Fruit fly (Drosophila melanogaster) whole organism, embryonic: ENCODE data around the gene Gr93a.
A peak's percentile ranks its signal among the peaks of the same experiment; 100 is the strongest.

Experiments
- Blimp-1 ChIP-seq: fragments of 200-800 bp; sonication (Bioruptor generic); optimal IDR thresholded peaks from 3 replicates; lab custom pipeline; 2018; ENCODE audit warnings: missing biosample characterization, missing genetic modification characterization, mild to moderate bottlenecking, moderate library complexity, missing genetic modification reagents
- CG10959 ChIP-seq: fragments of 200-800 bp; sonication (Bioruptor generic); IDR thresholded peaks from 2 replicates; pipeline ENCODE4 v1.3.6; 2022; ENCODE audit warnings: missing biosample characterization, missing genetic modification characterization
- CG12104 ChIP-seq: fragments of 200-800 bp; sonication (Bioruptor generic); optimal IDR thresholded peaks from 3 replicates; lab custom pipeline; 2016; ENCODE audit warnings: missing biosample characterization, missing genetic modification characterization
- CG14965 ChIP-seq: fragments of 200-800 bp; sonication (Bioruptor generic); optimal IDR thresholded peaks from 2 replicates; lab custom pipeline; 2016; ENCODE audit warnings: missing biosample characterization, missing genetic modification characterization, borderline replicate concordance
- CG18599 ChIP-seq: fragments of 200-800 bp; sonication (Bioruptor generic); optimal IDR thresholded peaks from 3 replicates; lab custom pipeline; 2017; ENCODE audit warnings: missing biosample characterization, missing genetic modification characterization, mild to moderate bottlenecking, moderate library complexity, missing genetic modification reagents
- CG2116 ChIP-seq: fragments of 200-800 bp; sonication (Bioruptor generic); optimal IDR thresholded peaks from 3 replicates; lab custom pipeline; 2018; ENCODE audit warnings: missing biosample characterization, mild to moderate bottlenecking, missing genetic modification characterization
- CG31224 ChIP-seq: fragments of 200-800 bp; sonication (Bioruptor generic); IDR thresholded peaks from 2 replicates; pipeline ENCODE4 v1.3.6; 2022; ENCODE audit warnings: missing biosample characterization, missing genetic modification characterization
- CG34224 ChIP-seq: fragments of 200-800 bp; sonication (Bioruptor generic); IDR thresholded peaks from 3 replicates; pipeline ENCODE4 v1.3.6; 2022; ENCODE audit warnings: missing biosample characterization, missing genetic modification characterization; ENCODE audit not compliant: partially characterized antibody
- CG3847 ChIP-seq: fragments of 200-800 bp; sonication (Bioruptor generic); IDR thresholded peaks from 2 replicates; pipeline ENCODE4 v1.3.6; 2022; ENCODE audit warnings: missing biosample characterization, missing genetic modification characterization
- CG4404 ChIP-seq: fragments of 200-800 bp; sonication (Bioruptor generic); IDR thresholded peaks from 2 replicates; pipeline ENCODE4 v1.3.6; 2022; ENCODE audit warnings: missing biosample characterization, missing genetic modification characterization
- CG8290 ChIP-seq, 3 experiments: fragments of 200-800 bp; sonication (Bioruptor generic); optimal IDR thresholded peaks; 2 replicates each; lab custom pipeline; 2016 to 2019; ENCODE audit warnings: missing biosample characterization in 3 of 3, missing genetic modification characterization in 3 of 3, mild to moderate bottlenecking in 2 of 3, moderate library complexity in 1 of 3
- Fer1 ChIP-seq: fragments of 200-800 bp; sonication (Bioruptor generic); optimal IDR thresholded peaks from 2 replicates; lab custom pipeline; 2017; ENCODE audit warnings: missing biosample characterization, mild to moderate bottlenecking, missing genetic modification characterization
- GATAe ChIP-seq: fragments of 200-800 bp; sonication (Bioruptor generic); conservative IDR thresholded peaks from 2 replicates; pipeline ENCODE4 v1.3.6; 2022; ENCODE audit warnings: missing biosample characterization, missing genetic modification characterization
- HLH3B ChIP-seq: fragments of 200-800 bp; sonication (Bioruptor generic); IDR thresholded peaks from 2 replicates; pipeline ENCODE4 v1.3.6; 2022; ENCODE audit warnings: missing biosample characterization, missing genetic modification characterization
- Hmx ChIP-seq: fragments of 200-800 bp; sonication (Bioruptor generic); optimal IDR thresholded peaks from 2 replicates; lab custom pipeline; 2016; ENCODE audit warnings: missing biosample characterization, missing genetic modification characterization
- Lhr ChIP-seq: fragments of 200-800 bp; sonication (Bioruptor generic); optimal IDR thresholded peaks from 3 replicates; lab custom pipeline; 2017; ENCODE audit warnings: mild to moderate bottlenecking, missing biosample characterization, missing genetic modification reagents, missing genetic modification characterization
- MESR4 ChIP-seq: fragments of 200-800 bp; sonication (Bioruptor generic); optimal IDR thresholded peaks from 2 replicates; lab custom pipeline; 2018; ENCODE audit warnings: missing biosample characterization, mild to moderate bottlenecking, missing genetic modification characterization, moderate library complexity
- Mad ChIP-seq: fragments of 200-800 bp; sonication (Bioruptor generic); optimal IDR thresholded peaks from 2 replicates; lab custom pipeline; 2016; ENCODE audit warnings: missing biosample characterization, missing genetic modification characterization
- Nf-YB ChIP-seq: fragments of 200-800 bp; sonication (Bioruptor generic); optimal IDR thresholded peaks from 3 replicates; lab custom pipeline; 2019; ENCODE audit warnings: missing biosample characterization, mild to moderate bottlenecking, missing genetic modification characterization, moderate library complexity
- Sox100B ChIP-seq: fragments of 200-800 bp; sonication (Bioruptor generic); optimal IDR thresholded peaks from 3 replicates; lab custom pipeline; 2018; ENCODE audit warnings: missing biosample characterization, mild to moderate bottlenecking, missing genetic modification characterization
- Spps ChIP-seq: fragments of 200-800 bp; sonication (Bioruptor generic); optimal IDR thresholded peaks from 2 replicates; lab custom pipeline; 2018; ENCODE audit warnings: missing biosample characterization, mild to moderate bottlenecking, missing genetic modification characterization
- Sry-β ChIP-seq: fragments of 200-800 bp; sonication (Bioruptor generic); optimal IDR thresholded peaks from 2 replicates; lab custom pipeline; 2018; ENCODE audit warnings: missing biosample characterization, mild to moderate bottlenecking, missing genetic modification characterization, moderate library complexity
- Stat92E ChIP-seq, 3 experiments: fragments of >200 bp in 2 of 3; fragments of 200-800 bp in 1 of 3; sonication (Bioruptor generic) in 1 of 3; optimal IDR thresholded peaks; 2 replicates each; lab custom pipeline; 2017 to 2019; ENCODE audit warnings: missing biosample characterization in 3 of 3, missing genetic modification characterization in 3 of 3, mild to moderate bottlenecking in 1 of 3, moderate library complexity in 1 of 3
- cad ChIP-seq: fragments of >200 bp; optimal IDR thresholded peaks from 2 replicates; lab custom pipeline; 2017; ENCODE audit warnings: missing biosample characterization, missing genetic modification characterization
- cato ChIP-seq: fragments of 200-800 bp; sonication (Bioruptor generic); optimal IDR thresholded peaks from 2 replicates; lab custom pipeline; 2016; ENCODE audit warnings: missing biosample characterization, missing genetic modification characterization, borderline replicate concordance
- crp ChIP-seq, 2 experiments: fragments of 200-800 bp; sonication (Bioruptor generic); optimal IDR thresholded peaks; 2 replicates in 1 of 2; 3 replicates in 1 of 2; lab custom pipeline; 2017; ENCODE audit warnings: missing biosample characterization in 2 of 2, missing genetic modification characterization in 2 of 2, mild to moderate bottlenecking in 1 of 2, moderate library complexity in 1 of 2
- dm ChIP-seq: fragments of 200-800 bp; sonication (Bioruptor generic); optimal IDR thresholded peaks from 3 replicates; lab custom pipeline; 2016; ENCODE audit warnings: missing biosample characterization, missing genetic modification characterization
- dmrt11E ChIP-seq: fragments of 200-800 bp; sonication (Bioruptor generic); optimal IDR thresholded peaks from 3 replicates; lab custom pipeline; 2018; ENCODE audit warnings: missing biosample characterization, mild to moderate bottlenecking, missing genetic modification characterization, moderate library complexity
- emc ChIP-seq: fragments of 200-800 bp; sonication (Bioruptor generic); optimal IDR thresholded peaks from 2 replicates; lab custom pipeline; 2016; ENCODE audit warnings: missing biosample characterization, missing genetic modification characterization
- en ChIP-seq: fragments of 200-800 bp; sonication (Bioruptor generic); optimal IDR thresholded peaks from 2 replicates; lab custom pipeline; 2016; ENCODE audit warnings: missing biosample characterization, missing genetic modification characterization
- eve ChIP-seq, 2 experiments: fragments of >200 bp; optimal IDR thresholded peaks; 2 replicates each; lab custom pipeline; 2017; ENCODE audit warnings: missing biosample characterization in 2 of 2, missing genetic modification characterization in 2 of 2
- ewg ChIP-seq: fragments of 200-800 bp; sonication (Bioruptor generic); optimal IDR thresholded peaks from 3 replicates; lab custom pipeline; 2017; ENCODE audit warnings: mild to moderate bottlenecking, missing biosample characterization, missing genetic modification reagents, missing genetic modification characterization
- fd102C ChIP-seq: fragments of 200-800 bp; sonication (Bioruptor generic); optimal IDR thresholded peaks from 2 replicates; lab custom pipeline; 2018; ENCODE audit warnings: missing biosample characterization, mild to moderate bottlenecking, missing genetic modification characterization, moderate library complexity
- fd96Cb ChIP-seq: fragments of 200-800 bp; sonication (Bioruptor generic); optimal IDR thresholded peaks from 2 replicates; lab custom pipeline; 2018; ENCODE audit warnings: missing biosample characterization, mild to moderate bottlenecking, missing genetic modification characterization, moderate library complexity
- gcm ChIP-seq: fragments of 200-800 bp; sonication (Bioruptor generic); optimal IDR thresholded peaks from 2 replicates; lab custom pipeline; 2019; ENCODE audit warnings: missing biosample characterization, mild to moderate bottlenecking, missing genetic modification characterization, moderate library complexity
- gem ChIP-seq: fragments of 200-800 bp; sonication (Bioruptor generic); optimal IDR thresholded peaks from 2 replicates; lab custom pipeline; 2019; ENCODE audit warnings: missing biosample characterization, mild to moderate bottlenecking, missing genetic modification characterization, moderate library complexity
- grn ChIP-seq: fragments of 200-800 bp; sonication (Bioruptor generic); optimal IDR thresholded peaks from 3 replicates; lab custom pipeline; 2017; ENCODE audit warnings: missing biosample characterization, missing genetic modification characterization
- gro ChIP-seq: fragments of 200-800 bp; sonication (Bioruptor generic); optimal IDR thresholded peaks from 2 replicates; lab custom pipeline; 2016; ENCODE audit warnings: missing biosample characterization, missing genetic modification characterization
- odd ChIP-seq: fragments of 200-800 bp; sonication (Bioruptor generic); optimal IDR thresholded peaks from 2 replicates; lab custom pipeline; 2017; ENCODE audit warnings: missing biosample characterization, mild to moderate bottlenecking, missing genetic modification characterization
- phol ChIP-seq: fragments of 200-800 bp; sonication (Bioruptor generic); optimal IDR thresholded peaks from 3 replicates; lab custom pipeline; 2018; ENCODE audit warnings: missing biosample characterization, mild to moderate bottlenecking, missing genetic modification characterization, moderate library complexity
- pita ChIP-seq: fragments of 200-800 bp; sonication (Bioruptor generic); optimal IDR thresholded peaks from 2 replicates; lab custom pipeline; 2017; ENCODE audit warnings: missing biosample characterization, mild to moderate bottlenecking, missing genetic modification characterization
- pzg ChIP-seq: fragments of 200-800 bp; sonication (Bioruptor generic); optimal IDR thresholded peaks from 3 replicates; lab custom pipeline; 2018; ENCODE audit warnings: missing biosample characterization, mild to moderate bottlenecking, missing genetic modification characterization, moderate library complexity
- shn ChIP-seq: fragments of 200-800 bp; sonication (Bioruptor generic); optimal IDR thresholded peaks from 3 replicates; lab custom pipeline; 2016; ENCODE audit warnings: missing biosample characterization, missing genetic modification characterization
- tap ChIP-seq: fragments of 200-800 bp; optimal IDR thresholded peaks from 3 replicates; lab custom pipeline; 2019; ENCODE audit warnings: missing biosample characterization, mild to moderate bottlenecking, missing genetic modification characterization, moderate library complexity
- tio ChIP-seq: fragments of 200-800 bp; sonication (Bioruptor generic); optimal IDR thresholded peaks from 2 replicates; lab custom pipeline; 2017; ENCODE audit warnings: missing biosample characterization, missing genetic modification characterization, inconsistent platforms
- vfl ChIP-seq: fragments of 200-800 bp; sonication (Bioruptor generic); optimal IDR thresholded peaks from 2 replicates; lab custom pipeline; 2016; ENCODE audit warnings: missing biosample characterization, missing genetic modification characterization
- vnd ChIP-seq: fragments of 200-800 bp; sonication (Bioruptor generic); IDR thresholded peaks from 3 replicates; pipeline ENCODE4 v1.3.6; 2022; ENCODE audit warnings: missing biosample characterization, missing genetic modification characterization; ENCODE audit not compliant: partially characterized antibody

The Gr93a gene

DNA sequence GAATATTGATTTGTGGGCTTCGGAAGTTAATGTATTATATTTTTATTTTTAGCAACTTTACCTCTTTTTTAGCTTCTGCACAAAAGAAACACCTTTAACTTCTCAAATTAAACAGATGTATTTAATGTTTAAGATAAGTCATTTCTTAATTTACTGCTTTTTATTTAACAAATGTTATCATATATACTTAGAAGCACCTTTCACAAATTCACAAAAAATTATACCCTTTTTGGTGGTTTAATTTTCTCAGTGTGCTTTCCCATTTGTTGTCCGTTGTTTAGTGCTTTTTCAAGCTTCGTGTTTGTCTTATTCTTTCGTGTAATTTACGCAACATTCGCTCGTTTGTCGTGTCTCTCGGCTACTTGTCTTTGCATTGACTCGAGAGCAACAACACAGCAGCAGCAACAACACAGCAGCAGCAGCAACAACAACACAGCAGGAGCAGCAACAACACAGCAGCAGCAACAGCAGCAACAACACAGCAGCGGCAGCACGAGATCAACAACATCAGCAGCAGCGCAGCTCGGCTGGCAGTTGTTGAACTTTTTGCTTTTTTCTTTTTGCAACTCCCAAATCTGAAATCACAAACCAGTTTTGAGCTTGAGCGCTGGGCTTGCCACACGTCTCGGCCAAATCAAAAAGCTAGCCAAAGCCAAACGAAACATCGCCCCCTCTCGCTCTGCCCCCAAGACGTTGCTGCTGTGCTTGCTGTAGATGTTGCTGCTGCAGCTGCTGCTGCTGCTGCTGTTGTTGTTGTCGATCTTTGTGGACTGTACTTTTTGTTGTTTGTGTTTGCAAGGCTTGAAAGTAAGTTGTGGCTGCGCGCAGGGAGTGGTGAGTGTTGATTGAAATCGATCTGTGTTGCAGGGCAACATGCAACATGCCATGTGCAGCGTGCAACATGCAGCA is 5.0 kb downstream of the Gr93a start (continued):
- no peak for TF ChIP-seq Spps
- no peak for TF ChIP-seq pzg (GFP tag; lab: Kevin White, UChicago)
- TF ChIP-seq tio (GFP tag; lab: Kevin White, UChicago): no peak
- no peak for TF ChIP-seq CG34224 (GFP tag; lab: Robert Waterston, UW)
- TF ChIP-seq dmrt11E (tag; lab: Kevin White, UChicago): no peak
- no peak for TF ChIP-seq cato
- no peak for TF ChIP-seq MESR4
- TF ChIP-seq shn: no peak
- TF ChIP-seq HLH3B (GFP tag; lab: Robert Waterston, UW): peak; percentile 79
- TF ChIP-seq CG10959 (GFP tag; lab: Robert Waterston, UW): no peak
- no peak for TF ChIP-seq dm (GFP tag; lab: Kevin White, UChicago)
- TF ChIP-seq phol (tag; lab: Kevin White, UChicago): peak; percentile 73
- no peak for TF ChIP-seq pita
- TF ChIP-seq Fer1 (GFP tag; lab: Kevin White, UChicago): peak; percentile 51
- TF ChIP-seq CG18599: peak; percentile 57
- TF ChIP-seq Stat92E (GFP tag; optimal IDR thresholded peaks at IDR 0.05; lab: Kevin White, UChicago): no peak
- no peak for TF ChIP-seq Sry-β (GFP tag; lab: Kevin White, UChicago)
- TF ChIP-seq CG12104: peak; percentile 31
- no peak for TF ChIP-seq cad (GFP tag; lab: Kevin White, UChicago)
- TF ChIP-seq Mad (GFP tag; lab: Kevin White, UChicago): no peak
- no peak for TF ChIP-seq odd (GFP tag; lab: Kevin White, UChicago)
- TF ChIP-seq Sox100B (GFP tag; lab: Kevin White, UChicago): peak; percentile 78
- peak; percentile 73 for TF ChIP-seq tap (tag; lab: Kevin White, UChicago)
- no peak for TF ChIP-seq gcm
- TF ChIP-seq gem: peak; percentile 62
- no peak for TF ChIP-seq ewg (GFP tag; lab: Kevin White, UChicago)
- TF ChIP-seq CG3847 (GFP tag; lab: Robert Waterston, UW): no peak
- no peak for TF ChIP-seq gro (GFP tag; lab: Kevin White, UChicago)
- peak; percentile 67 for TF ChIP-seq fd96Cb (tag; lab: Kevin White, UChicago)
- TF ChIP-seq Lhr: no peak
- TF ChIP-seq eve (GFP tag; optimal IDR thresholded peaks at IDR 0.05; lab: Kevin White, UChicago): no peak
- TF ChIP-seq GATAe: no peak
- no peak for TF ChIP-seq CG14965 (GFP tag; lab: Kevin White, UChicago)
- TF ChIP-seq grn (GFP tag; lab: Kevin White, UChicago): no peak
- TF ChIP-seq Blimp-1 (GFP tag; lab: Kevin White, UChicago): peak; percentile 41
- no peak for TF ChIP-seq emc
- no peak for TF ChIP-seq vfl
- TF ChIP-seq crp (GFP tag; optimal IDR thresholded peaks at IDR 0.05; lab: Kevin White, UChicago): no peak
- TF ChIP-seq CG31224 (GFP tag; lab: Robert Waterston, UW): no peak
- no peak for TF ChIP-seq en (GFP tag; lab: Kevin White, UChicago)
- no peak for TF ChIP-seq Hmx
- no peak for TF ChIP-seq CG2116 (GFP tag; lab: Kevin White, UChicago)
- TF ChIP-seq CG8290 (GFP tag; optimal IDR thresholded peaks at IDR 0.05; lab: Kevin White, UChicago): no peak
- no peak for TF ChIP-seq CG8290 (tag; optimal IDR thresholded peaks at IDR 0.05; lab: Kevin White, UChicago)
- no peak for TF ChIP-seq CG4404
- TF ChIP-seq Nf-YB: no peak
- TF ChIP-seq vnd: no peak
- TF ChIP-seq fd102C (GFP tag; lab: Kevin White, UChicago): no peak
